Fruit fly (Drosophila melanogaster): ENCODE results near the gene CG1737.

CG1737 gene

dm6 chrX:11390625-11391363 lies 40.4 kb downstream of the CG1737 start:
- TF ChIP-seq Snoo (tag; optimal IDR thresholded peaks at IDR 0.05) (peak; percentile 19), CG8301 (tag; optimal IDR thresholded peaks at IDR 0.05) (peak; percentile 81), EcR (GFP tag; optimal IDR thresholded peaks at IDR 0.05) (no peak), CG4496 (GFP tag; IDR thresholded peaks at IDR 0.05) (peak; percentile 94), CG9948 (tag; optimal IDR thresholded peaks at IDR 0.05) (peak; percentile 60), gl (tag; optimal IDR thresholded peaks at IDR 0.05) (no peak), Pif1A (GFP tag; optimal IDR thresholded peaks at IDR 0.05) (peak; percentile 58), CG12605 (GFP tag; IDR thresholded peaks at IDR 0.05) (peak; percentile 77), Pif1B (GFP tag; optimal IDR thresholded peaks at IDR 0.05) (peak; percentile 69), CG17806 (tag; optimal IDR thresholded peaks at IDR 0.05) (peak; percentile 46), fd96Ca (GFP tag; IDR thresholded peaks at IDR 0.05) (peak; percentile 95), D1 (tag; optimal IDR thresholded peaks at IDR 0.05) (no peak), CG15710 (tag; optimal IDR thresholded peaks at IDR 0.05) (peak; percentile 43), CG10348 (GFP tag; IDR thresholded peaks at IDR 0.05) (peak; percentile 74), CG32121 (GFP tag; IDR thresholded peaks at IDR 0.05) (peak; percentile 88), CG34367 (tag; optimal IDR thresholded peaks at IDR 0.05) (peak; percentile 38), CG14655 (GFP tag; optimal IDR thresholded peaks at IDR 0.05) (peak; percentile 89), CG8159 (tag; optimal IDR thresholded peaks at IDR 0.05) (peak; percentile 50), CG13204 (GFP tag; optimal IDR thresholded peaks at IDR 0.05) (no peak), rn (GFP tag; IDR thresholded peaks at IDR 0.05) (peak; percentile 78), Ets98B (GFP tag; IDR thresholded peaks at IDR 0.05) (peak; percentile 93)

- TF ChIP-seq fd96Ca (GFP tag; IDR thresholded peaks at IDR 0.05) (0 out of 3 replicates have a peak, but pooled peaks have one; percentile 7), CG15710 (tag; optimal IDR thresholded peaks at IDR 0.05) (no peak)
These were observed 41.0 kb downstream of the CG1737 start for dm6 chrX:11391364-11391915.

- TF ChIP-seq Pif1B (GFP tag; optimal IDR thresholded peaks at IDR 0.05) (no peak), CG4496 (GFP tag; IDR thresholded peaks at IDR 0.05) (0 out of 3 replicates have a peak, but pooled peaks have one; percentile 11), D1 (tag; optimal IDR thresholded peaks at IDR 0.05) (no peak), CG15710 (tag; optimal IDR thresholded peaks at IDR 0.05) (no peak), CG32121 (GFP tag; IDR thresholded peaks at IDR 0.05) (peak; percentile 50; the same call in 1 of the 2 replicates)
These were observed 42.7 kb downstream of the CG1737 start for dm6 chrX:11393003-11393620.

- TF ChIP-seq gl (tag; optimal IDR thresholded peaks at IDR 0.05) = no peak
- no peak for TF ChIP-seq CG13204 (GFP tag; optimal IDR thresholded peaks at IDR 0.05)
- no peak for TF ChIP-seq CG34367 (tag; optimal IDR thresholded peaks at IDR 0.05)
- no peak for TF ChIP-seq CG9948 (tag; optimal IDR thresholded peaks at IDR 0.05)
- no peak for TF ChIP-seq Ets98B (GFP tag; IDR thresholded peaks at IDR 0.05)
- no peak for TF ChIP-seq CG17806 (tag; optimal IDR thresholded peaks at IDR 0.05)
- TF ChIP-seq CG14655 (GFP tag; optimal IDR thresholded peaks at IDR 0.05) = no peak
- TF ChIP-seq EcR (GFP tag; optimal IDR thresholded peaks at IDR 0.05) = no peak
These were observed 53.8 kb downstream of the CG1737 start for dm6 chrX:11404247-11404646.

Data from whole organism, pupa.